Worm (Caenorhabditis elegans): ENCODE data around the gene disl-2.

The disl-2 gene

ce11 chrIII:5448177-5448576, 5.2 kb downstream of the disl-2 start, which contains the start of gene skpt-1:
skpt-1 (minus strand) TSS chrIII:5448395.
- TF ChIP-seq cog-1 (tag; optimal IDR thresholded peaks at IDR 0.05) (no peak), ref-1 (GFP tag; conservative IDR thresholded peaks at IDR 0.05) (no peak), tab-1 (GFP tag; IDR thresholded peaks at IDR 0.05) (no peak), ztf-29 (GFP tag; IDR thresholded peaks at IDR 0.05) (no peak), klf-2 (GFP tag; conservative IDR thresholded peaks at IDR 0.05) (no peak), flt-1 (GFP tag; IDR thresholded peaks at IDR 0.05) (no peak), T22C8.4 (GFP tag; IDR thresholded peaks at IDR 0.05) (no peak), ztf-23 (GFP tag; IDR thresholded peaks at IDR 0.05) (no peak), med-1 (GFP tag; optimal IDR thresholded peaks at IDR 0.05; ENCODE audit: insufficient read depth) (no peak)

ce11 chrIII:5449762-5450308, 6.9 kb downstream of the disl-2 start, which contains the start of gene F48E8.8:
F48E8.8 (minus strand) TSS chrIII:5449812.
- TF ChIP-seq tab-1 (GFP tag; IDR thresholded peaks at IDR 0.05) = no peak
- peak; percentile 56 for TF ChIP-seq T22C8.4 (GFP tag; IDR thresholded peaks at IDR 0.05)

ce11 chrIII:5450430-5450829, 7.5 kb downstream of the disl-2 start, which contains the start of gene paa-1:
paa-1 (plus strand) TSS chrIII:5450730.
- no peak for TF ChIP-seq flt-1 (GFP tag; IDR thresholded peaks at IDR 0.05)
- no peak for TF ChIP-seq ztf-29 (GFP tag; IDR thresholded peaks at IDR 0.05)
- no peak for TF ChIP-seq ztf-23 (GFP tag; IDR thresholded peaks at IDR 0.05)
- TF ChIP-seq ref-1 (GFP tag; conservative IDR thresholded peaks at IDR 0.05) = no peak
- no peak for TF ChIP-seq med-1 (GFP tag; optimal IDR thresholded peaks at IDR 0.05; ENCODE audit: insufficient read depth)
- no peak for TF ChIP-seq cog-1 (tag; optimal IDR thresholded peaks at IDR 0.05)
- no peak for TF ChIP-seq T22C8.4 (GFP tag; IDR thresholded peaks at IDR 0.05)
- no peak for TF ChIP-seq klf-2 (GFP tag; conservative IDR thresholded peaks at IDR 0.05)
- no peak for TF ChIP-seq tab-1 (GFP tag; IDR thresholded peaks at IDR 0.05)

DNA sequence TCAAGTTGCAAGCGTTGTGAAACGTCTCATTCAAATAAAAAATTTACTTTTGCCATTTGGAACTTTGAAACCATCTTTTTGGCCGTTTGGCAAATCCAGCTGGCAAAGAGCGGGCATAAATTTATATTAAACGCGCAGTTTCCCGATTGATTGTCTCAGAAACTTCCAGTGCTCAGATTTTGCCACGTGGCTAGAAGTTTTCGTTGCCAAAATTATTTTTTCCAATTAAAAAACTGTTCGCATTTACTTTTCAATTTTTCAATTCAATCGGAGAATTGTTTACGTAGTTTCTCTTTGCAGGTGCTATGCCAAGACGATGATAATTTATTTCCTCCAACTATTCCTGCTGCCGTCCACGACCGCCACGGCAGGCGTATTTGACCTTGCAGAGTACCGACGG, 10.3 kb downstream of the disl-2 start, which contains the start of gene F48E8.4:
Gene F48E8.4 (plus strand): TSS at position 301 of the 400 bp plus-strand sequence.
- TF ChIP-seq flt-1 (GFP tag; IDR thresholded peaks at IDR 0.05) (no peak), ref-1 (GFP tag; conservative IDR thresholded peaks at IDR 0.05) (no peak), ztf-23 (GFP tag; IDR thresholded peaks at IDR 0.05) (no peak), cog-1 (tag; optimal IDR thresholded peaks at IDR 0.05) (no peak), klf-2 (GFP tag; conservative IDR thresholded peaks at IDR 0.05) (no peak), med-1 (GFP tag; optimal IDR thresholded peaks at IDR 0.05; ENCODE audit: insufficient read depth) (no peak), ztf-29 (GFP tag; IDR thresholded peaks at IDR 0.05) (no peak), tab-1 (GFP tag; IDR thresholded peaks at IDR 0.05) (no peak)

ce11 chrIII:5461079-5461478, 18.1 kb downstream of the disl-2 start, which contains the start of gene F48E8.3:
F48E8.3 (plus strand) TSS chrIII:5461379.
- TF ChIP-seq cog-1 (tag; optimal IDR thresholded peaks at IDR 0.05) = no peak

DNA sequence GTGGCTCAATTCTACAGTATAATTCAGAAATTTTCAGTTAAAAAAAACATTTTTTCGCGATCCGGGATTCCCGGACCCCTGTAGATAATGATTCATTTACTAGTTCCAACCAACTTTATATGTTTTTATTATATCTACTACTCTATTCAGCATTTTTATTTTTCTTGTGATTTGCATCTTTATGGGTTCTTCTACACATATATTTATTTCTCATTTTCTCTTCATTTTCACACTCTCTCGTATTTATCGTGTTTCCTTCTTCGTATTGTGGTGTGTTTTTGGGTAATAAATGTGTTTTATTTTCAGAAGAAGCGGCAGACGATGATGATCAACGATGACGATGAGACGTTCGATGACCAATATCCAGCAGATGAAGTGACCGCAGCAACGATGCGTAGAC, 21.1 kb downstream of the disl-2 start, which contains the start of gene F48E8.2:
Gene F48E8.2 (plus strand): TSS at position 301 of the 400 bp plus-strand sequence.
- TF ChIP-seq cog-1 (tag; optimal IDR thresholded peaks at IDR 0.05) = no peak
- TF ChIP-seq klf-2 (GFP tag; conservative IDR thresholded peaks at IDR 0.05) = no peak
- no peak for TF ChIP-seq ztf-23 (GFP tag; IDR thresholded peaks at IDR 0.05)
- no peak for TF ChIP-seq med-1 (GFP tag; optimal IDR thresholded peaks at IDR 0.05; ENCODE audit: insufficient read depth)
- no peak for TF ChIP-seq T22C8.4 (GFP tag; IDR thresholded peaks at IDR 0.05)
- no peak for TF ChIP-seq ref-1 (GFP tag; conservative IDR thresholded peaks at IDR 0.05)
- TF ChIP-seq tab-1 (GFP tag; IDR thresholded peaks at IDR 0.05) = no peak
- TF ChIP-seq ztf-29 (GFP tag; IDR thresholded peaks at IDR 0.05) = no peak
- no peak for TF ChIP-seq flt-1 (GFP tag; IDR thresholded peaks at IDR 0.05)

DNA sequence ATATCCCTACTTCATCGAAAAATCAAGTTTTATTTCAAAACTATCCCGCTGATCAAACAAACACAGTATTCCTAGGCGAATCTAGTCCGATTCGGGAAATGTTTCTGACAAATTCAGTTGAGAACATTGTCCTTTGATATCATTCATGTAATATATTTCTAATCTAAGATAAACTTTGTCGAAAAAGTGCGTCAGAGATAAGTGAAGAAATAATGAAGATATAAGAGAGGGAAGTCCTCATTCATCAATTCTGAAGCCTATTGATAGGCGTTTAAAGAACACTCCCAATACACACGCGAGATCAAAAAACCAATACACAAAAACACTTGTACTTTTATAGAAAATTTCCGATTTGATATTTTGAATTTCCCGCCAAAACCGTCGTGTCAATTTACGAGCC, 21.9 kb downstream of the disl-2 start:
- no peak for TF ChIP-seq med-1 (GFP tag; optimal IDR thresholded peaks at IDR 0.05; ENCODE audit: insufficient read depth)
- TF ChIP-seq flt-1 (GFP tag; IDR thresholded peaks at IDR 0.05) = no peak
- TF ChIP-seq tab-1 (GFP tag; IDR thresholded peaks at IDR 0.05) = no peak
- no peak for TF ChIP-seq ref-1 (GFP tag; conservative IDR thresholded peaks at IDR 0.05)
- TF ChIP-seq klf-2 (GFP tag; conservative IDR thresholded peaks at IDR 0.05) = no peak
- no peak for TF ChIP-seq ztf-23 (GFP tag; IDR thresholded peaks at IDR 0.05)
- no peak for TF ChIP-seq T22C8.4 (GFP tag; IDR thresholded peaks at IDR 0.05)
- TF ChIP-seq cog-1 (tag; optimal IDR thresholded peaks at IDR 0.05) = no peak
- no peak for TF ChIP-seq ztf-29 (GFP tag; IDR thresholded peaks at IDR 0.05)

DNA sequence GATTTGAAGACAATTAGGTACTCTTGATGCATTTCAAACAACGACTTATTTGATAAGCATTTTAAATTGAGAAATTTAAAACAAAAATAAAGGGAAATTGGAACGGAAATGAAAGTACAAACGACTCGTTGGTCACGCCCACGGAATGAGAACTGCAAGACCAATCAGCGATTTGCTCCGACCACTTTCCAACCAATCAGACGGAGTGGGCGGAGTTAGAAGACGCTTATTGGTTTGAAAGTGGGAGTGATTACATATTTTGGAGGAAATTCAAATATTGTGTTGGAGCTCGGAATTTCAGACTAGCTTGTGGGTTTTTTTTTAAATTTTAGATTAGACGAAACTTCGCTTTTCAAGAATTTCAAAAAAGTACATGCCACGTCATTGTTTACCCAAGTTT, 26.1 kb downstream of the disl-2 start:
- TF ChIP-seq tab-1 (GFP tag; IDR thresholded peaks at IDR 0.05) (no peak), flt-1 (GFP tag; IDR thresholded peaks at IDR 0.05) (no peak), ref-1 (GFP tag; conservative IDR thresholded peaks at IDR 0.05) (no peak), T22C8.4 (GFP tag; IDR thresholded peaks at IDR 0.05) (no peak), ztf-29 (GFP tag; IDR thresholded peaks at IDR 0.05) (no peak), klf-2 (GFP tag; conservative IDR thresholded peaks at IDR 0.05) (no peak), med-1 (GFP tag; optimal IDR thresholded peaks at IDR 0.05; ENCODE audit: insufficient read depth) (no peak), ztf-23 (GFP tag; IDR thresholded peaks at IDR 0.05) (no peak), cog-1 (tag; optimal IDR thresholded peaks at IDR 0.05) (no peak)

ce11 chrIII:5472693-5473092, 29.7 kb downstream of the disl-2 start:
- TF ChIP-seq T22C8.4 (GFP tag; IDR thresholded peaks at IDR 0.05) (no peak), ref-1 (GFP tag; conservative IDR thresholded peaks at IDR 0.05) (no peak), flt-1 (GFP tag; IDR thresholded peaks at IDR 0.05) (no peak), tab-1 (GFP tag; IDR thresholded peaks at IDR 0.05) (no peak), cog-1 (tag; optimal IDR thresholded peaks at IDR 0.05) (no peak), klf-2 (GFP tag; conservative IDR thresholded peaks at IDR 0.05) (no peak), med-1 (GFP tag; optimal IDR thresholded peaks at IDR 0.05; ENCODE audit: insufficient read depth) (no peak), ztf-23 (GFP tag; IDR thresholded peaks at IDR 0.05) (no peak), ztf-29 (GFP tag; IDR thresholded peaks at IDR 0.05) (no peak)

DNA sequence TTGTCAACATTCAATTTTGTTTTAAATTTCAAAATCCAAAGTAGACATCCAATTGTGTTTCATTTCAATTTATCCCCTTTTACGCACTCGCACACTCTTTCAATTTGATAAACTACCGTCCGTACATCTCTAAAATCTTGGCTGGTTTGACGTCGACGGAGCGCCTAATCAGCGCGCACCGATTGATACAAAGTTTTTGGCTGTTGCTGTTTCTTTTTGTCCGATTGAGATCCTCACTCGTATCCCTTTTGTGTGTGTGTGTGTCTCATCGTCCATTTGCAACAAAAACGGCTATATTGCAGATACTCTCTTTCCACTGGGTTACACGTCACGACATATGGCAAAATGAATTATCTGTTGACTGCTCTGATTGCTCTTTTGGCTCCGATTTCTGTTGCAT, 31.2 kb downstream of the disl-2 start, which contains the start of gene lon-1:
Gene lon-1 (plus strand): TSS at position 301 of the 400 bp plus-strand sequence.
- TF ChIP-seq ztf-23 (GFP tag; IDR thresholded peaks at IDR 0.05) = no peak
- TF ChIP-seq cog-1 (tag; optimal IDR thresholded peaks at IDR 0.05) = no peak
- TF ChIP-seq klf-2 (GFP tag; conservative IDR thresholded peaks at IDR 0.05) = no peak
- TF ChIP-seq T22C8.4 (GFP tag; IDR thresholded peaks at IDR 0.05) = no peak
- TF ChIP-seq flt-1 (GFP tag; IDR thresholded peaks at IDR 0.05) = no peak
- TF ChIP-seq med-1 (GFP tag; optimal IDR thresholded peaks at IDR 0.05; ENCODE audit: insufficient read depth) = no peak
- no peak for TF ChIP-seq ref-1 (GFP tag; conservative IDR thresholded peaks at IDR 0.05)
- no peak for TF ChIP-seq ztf-29 (GFP tag; IDR thresholded peaks at IDR 0.05)
- no peak for TF ChIP-seq tab-1 (GFP tag; IDR thresholded peaks at IDR 0.05)

Measured in whole organism, midembryonic.